Fruit fly (Drosophila melanogaster) whole organism, wandering third instar larva: ENCODE measurements around the gene Ada1-2.

ENCODE experiments used
- Abd-B ChIP-seq: fragments of >200 bp; optimal IDR thresholded peaks from 2 replicates; lab custom pipeline; 2017; ENCODE audit warnings: missing biosample characterization, missing genetic modification characterization
- CrebA ChIP-seq: fragments of 200-800 bp; sonication (Bioruptor generic); optimal IDR thresholded peaks from 2 replicates; lab custom pipeline; 2016; ENCODE audit warnings: missing biosample characterization, mild to moderate bottlenecking, missing genetic modification characterization, borderline replicate concordance
- Dfd ChIP-seq: fragments of >200 bp; optimal IDR thresholded peaks from 2 replicates; lab custom pipeline; 2017; ENCODE audit warnings: missing biosample characterization, missing genetic modification characterization
- GATAd ChIP-seq: sonication (Bioruptor generic); optimal IDR thresholded peaks from 2 replicates; lab custom pipeline; 2016; ENCODE audit warnings: missing biosample characterization, missing genetic modification characterization
- HLH106 ChIP-seq: fragments of 200-800 bp; optimal IDR thresholded peaks from 3 replicates; lab custom pipeline; 2019; ENCODE audit warnings: missing biosample characterization, mild to moderate bottlenecking, missing genetic modification characterization, moderate library complexity
- Hnf4 ChIP-seq: fragments of 200-800 bp; sonication (Bioruptor generic); optimal IDR thresholded peaks from 2 replicates; lab custom pipeline; 2016; ENCODE audit warnings: missing biosample characterization, mild to moderate bottlenecking, missing genetic modification characterization
- Hr83 ChIP-seq: fragments of 200-300 bp; sonication (Bioruptor generic); optimal IDR thresholded peaks from 2 replicates; lab custom pipeline; 2016; ENCODE audit warnings: missing biosample characterization, mild to moderate bottlenecking, missing genetic modification characterization, moderate library complexity; ENCODE audit not compliant: poor library complexity, severe bottlenecking
- Jra ChIP-seq: sonication (Bioruptor generic); optimal IDR thresholded peaks from 2 replicates; lab custom pipeline; 2016; ENCODE audit warnings: missing biosample characterization, missing genetic modification characterization
- Mio ChIP-seq: sonication (Bioruptor generic); optimal IDR thresholded peaks from 2 replicates; lab custom pipeline; 2016; ENCODE audit warnings: missing biosample characterization, missing genetic modification characterization
- Myc ChIP-seq: fragments of >200 bp; optimal IDR thresholded peaks from 2 replicates; lab custom pipeline; 2017
- OdsH ChIP-seq: fragments of 200-800 bp; sonication (Bioruptor generic); optimal IDR thresholded peaks from 2 replicates; lab custom pipeline; 2016; ENCODE audit warnings: missing biosample characterization, mild to moderate bottlenecking, missing genetic modification characterization
- Rel ChIP-seq, 2 experiments: fragments of 200-800 bp; sonication (Bioruptor generic) in 1 of 2; optimal IDR thresholded peaks; 2 replicates in 1 of 2; 3 replicates in 1 of 2; lab custom pipeline; 2016 to 2019; ENCODE audit warnings: mild to moderate bottlenecking in 2 of 2, missing biosample characterization in 2 of 2, missing genetic modification characterization in 2 of 2, moderate library complexity in 1 of 2
- Sp1 ChIP-seq: fragments of 200-800 bp; sonication (Bioruptor generic); optimal IDR thresholded peaks from 3 replicates; lab custom pipeline; 2019; ENCODE audit warnings: missing biosample characterization, mild to moderate bottlenecking, missing genetic modification characterization, moderate library complexity
- br ChIP-seq: fragments of 200-800 bp; sonication (Bioruptor generic); optimal IDR thresholded peaks from 2 replicates; lab custom pipeline; 2016; ENCODE audit warnings: missing biosample characterization, missing genetic modification characterization
- dl ChIP-seq, 2 experiments: fragments of 175-275, 200-275 bp in 1 of 2; fragments of 200-275 bp in 1 of 2; sonication (Bioruptor generic); optimal IDR thresholded peaks; lab custom pipeline; 2018; ENCODE audit warnings: mild to moderate bottlenecking in 2 of 2, missing biosample characterization in 2 of 2, missing genetic modification characterization in 2 of 2, moderate library complexity in 2 of 2; ENCODE audit not compliant: partially characterized antibody in 2 of 2, insufficient read depth in 1 of 2
- dmrt93B ChIP-seq: fragments of 200-800 bp; sonication (Bioruptor generic); optimal IDR thresholded peaks from 2 replicates; lab custom pipeline; 2018; ENCODE audit warnings: missing biosample characterization, mild to moderate bottlenecking, missing genetic modification characterization
- dsf ChIP-seq: sonication (Bioruptor generic); optimal IDR thresholded peaks from 2 replicates; lab custom pipeline; 2016; ENCODE audit warnings: missing biosample characterization, missing genetic modification characterization, borderline replicate concordance
- ey ChIP-seq: fragments of 200-800 bp; sonication (Bioruptor generic); optimal IDR thresholded peaks from 2 replicates; lab custom pipeline; 2016; ENCODE audit warnings: missing biosample characterization, missing genetic modification characterization
- foxo ChIP-seq, 2 experiments: fragments of 200-800 bp; sonication (Bioruptor generic); optimal IDR thresholded peaks; 2 replicates in 1 of 2; 3 replicates in 1 of 2; lab custom pipeline; 2016 to 2017; ENCODE audit warnings: missing biosample characterization in 2 of 2, missing genetic modification characterization in 2 of 2
- fru ChIP-seq: fragments of 200-800 bp; sonication (Bioruptor generic); optimal IDR thresholded peaks from 3 replicates; lab custom pipeline; 2016; ENCODE audit warnings: missing biosample characterization, mild to moderate bottlenecking, missing genetic modification characterization
- h ChIP-seq: fragments of 200-800 bp; sonication (Bioruptor generic); optimal IDR thresholded peaks from 3 replicates; lab custom pipeline; 2016; ENCODE audit warnings: missing biosample characterization, mild to moderate bottlenecking, missing genetic modification characterization
- jim ChIP-seq: fragments of 175-275, 200-325 bp; sonication (Bioruptor generic); optimal IDR thresholded peaks from 2 replicates; lab custom pipeline; 2016; ENCODE audit warnings: missing biosample characterization, mild to moderate bottlenecking, missing genetic modification characterization
- lola ChIP-seq: fragments of >200 bp; optimal IDR thresholded peaks from 2 replicates; lab custom pipeline; 2017; ENCODE audit warnings: missing biosample characterization, missing genetic modification characterization
- psq ChIP-seq: fragments of 200-800 bp; sonication (Bioruptor generic); optimal IDR thresholded peaks from 3 replicates; lab custom pipeline; 2017; ENCODE audit warnings: missing biosample characterization, mild to moderate bottlenecking, missing genetic modification characterization, moderate library complexity
- rgr ChIP-seq: fragments of 200-800 bp; sonication (Bioruptor generic); optimal IDR thresholded peaks from 3 replicates; lab custom pipeline; 2016; ENCODE audit warnings: missing biosample characterization, mild to moderate bottlenecking, missing genetic modification characterization
- sage ChIP-seq: fragments of 200-800 bp; sonication (Bioruptor generic); optimal IDR thresholded peaks from 2 replicates; lab custom pipeline; 2016; ENCODE audit warnings: missing biosample characterization, mild to moderate bottlenecking, missing genetic modification characterization
- sv ChIP-seq: fragments of 200-800 bp; sonication (Bioruptor generic); optimal IDR thresholded peaks from 3 replicates; lab custom pipeline; 2016; ENCODE audit warnings: missing biosample characterization, missing genetic modification characterization
- woc ChIP-seq: sonication (Bioruptor generic); optimal IDR thresholded peaks from 2 replicates; lab custom pipeline; 2016; ENCODE audit warnings: missing biosample characterization, mild to moderate bottlenecking, missing genetic modification characterization

Ada1-2 gene

dm6 chr2L:12002922-12003791, 10.5 kb downstream of the Ada1-2 start:
- TF ChIP-seq Sp1 (GFP tag; lab: Kevin White, UChicago) (peak; percentile 20), Hnf4 (GFP tag; lab: Kevin White, UChicago) (peak; percentile 8), Mio (GFP tag; lab: Kevin White, UChicago) (no peak), Rel (GFP tag; optimal IDR thresholded peaks at IDR 0.05; lab: Kevin White, UChicago) (no peak), Rel (tag; optimal IDR thresholded peaks at IDR 0.05; lab: Kevin White, UChicago) (peak; percentile 99), dl (GFP tag; optimal IDR thresholded peaks at IDR 0.05; lab: Kevin White, UChicago; ENCODE audit: insufficient read depth in 1 of 2, partially characterized antibody in 2 of 2) (peak; percentile 64 to 90), woc (GFP tag; lab: Kevin White, UChicago) (peak; percentile 84), Jra (peak; percentile 40), Dfd (GFP tag; lab: Kevin White, UChicago) (peak; percentile 8), ey (GFP tag; lab: Kevin White, UChicago) (no peak), Hr83 (peak; percentile 50), OdsH (GFP tag; lab: Kevin White, UChicago) (peak; percentile 1), Abd-B (GFP tag; lab: Kevin White, UChicago) (no peak), dmrt93B (GFP tag; lab: Kevin White, UChicago) (no peak), h (peak; percentile 88), jim (GFP tag; lab: Kevin White, UChicago) (no peak), fru (GFP tag; lab: Kevin White, UChicago) (peak; percentile 5), HLH106 (tag; lab: Kevin White, UChicago) (peak; percentile 49), rgr (GFP tag; lab: Kevin White, UChicago) (peak; percentile 2), GATAd (no peak), br (GFP tag; lab: Kevin White, UChicago) (peak; percentile 63), dsf (GFP tag; lab: Kevin White, UChicago) (no peak), CrebA (GFP tag; lab: Kevin White, UChicago) (no peak), foxo (GFP tag; optimal IDR thresholded peaks at IDR 0.05; lab: Kevin White, UChicago) (peak in 1 of 2 experiments; percentile 46), psq (GFP tag; lab: Kevin White, UChicago) (peak; percentile 0)

dm6 chr2L:12003792-12004210, 11.1 kb downstream of the Ada1-2 start:
- TF ChIP-seq lola (GFP tag; lab: Kevin White, UChicago) (peak; percentile 1), foxo (GFP tag; optimal IDR thresholded peaks at IDR 0.05; lab: Kevin White, UChicago) (peak in 1 of 2 experiments; percentile 32), dsf (GFP tag; lab: Kevin White, UChicago) (no peak), Hr83 (peak; percentile 22), sage (GFP tag; lab: Kevin White, UChicago) (no peak)

- no peak for TF ChIP-seq HLH106 (tag; lab: Kevin White, UChicago)
- peak; percentile 11 for TF ChIP-seq rgr (GFP tag; lab: Kevin White, UChicago)
- TF ChIP-seq sv (GFP tag; lab: Kevin White, UChicago) = peak; percentile 28
- TF ChIP-seq OdsH (GFP tag; lab: Kevin White, UChicago) = peak; percentile 44
- no peak for TF ChIP-seq Myc (lab: Kevin White, UChicago)
- TF ChIP-seq jim (GFP tag; lab: Kevin White, UChicago) = no peak
- TF ChIP-seq dl (GFP tag; optimal IDR thresholded peaks at IDR 0.05; lab: Kevin White, UChicago; ENCODE audit: insufficient read depth in 1 of 2, partially characterized antibody in 2 of 2) = peak in 1 of 2 experiments; percentile 31
- TF ChIP-seq Mio (GFP tag; lab: Kevin White, UChicago) = no peak
- TF ChIP-seq foxo (GFP tag; optimal IDR thresholded peaks at IDR 0.05; lab: Kevin White, UChicago) = peak in 1 of 2 experiments; percentile 22
These were observed 11.7 kb downstream of the Ada1-2 start for dm6 chr2L:12004211-12004979.
